Worm (Caenorhabditis elegans): ENCODE results near the gene clec-231.

DNA sequence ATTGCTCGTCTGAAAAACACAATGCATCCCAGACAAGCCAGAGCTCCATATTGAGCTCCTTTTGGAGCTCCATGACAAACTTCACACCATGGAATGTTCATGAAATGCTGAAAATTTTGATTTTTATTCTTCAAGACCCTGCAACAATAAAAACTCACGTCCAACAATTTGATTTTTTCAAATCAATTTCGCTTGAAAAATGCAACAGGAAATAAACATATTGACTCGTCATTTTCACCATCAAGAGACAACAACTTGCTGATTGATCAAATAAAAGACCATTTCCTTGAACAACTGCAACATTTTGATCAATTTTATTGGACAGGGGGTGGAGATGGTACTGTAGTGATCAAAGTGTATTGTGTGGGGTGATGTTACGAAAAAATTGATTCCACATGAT, 19.2 kb upstream of the clec-231 start, which contains the start of gene nhr-269:
- TF ChIP-seq ceh-82 (tag; optimal IDR thresholded peaks at IDR 0.05) (no peak), nhr-11 (tag; optimal IDR thresholded peaks at IDR 0.05) (no peak), Y55F3AM.14 (GFP tag; optimal IDR thresholded peaks at IDR 0.05) (no peak), nhr-12 (tag; optimal IDR thresholded peaks at IDR 0.05) (no peak), alr-1 (tag; optimal IDR thresholded peaks at IDR 0.05) (no peak), nhr-23 (tag; optimal IDR thresholded peaks at IDR 0.05) (no peak), F13H6.1 (tag; optimal IDR thresholded peaks at IDR 0.05) (no peak), blmp-1 (tag; optimal IDR thresholded peaks at IDR 0.05; ENCODE audit: insufficient read depth) (no peak), snpc-4 (tag; optimal IDR thresholded peaks at IDR 0.05) (no peak), nhr-77 (tag; optimal IDR thresholded peaks at IDR 0.05) (no peak)
